Worm (Caenorhabditis elegans): ENCODE results near the gene srlf-17.

DNA sequence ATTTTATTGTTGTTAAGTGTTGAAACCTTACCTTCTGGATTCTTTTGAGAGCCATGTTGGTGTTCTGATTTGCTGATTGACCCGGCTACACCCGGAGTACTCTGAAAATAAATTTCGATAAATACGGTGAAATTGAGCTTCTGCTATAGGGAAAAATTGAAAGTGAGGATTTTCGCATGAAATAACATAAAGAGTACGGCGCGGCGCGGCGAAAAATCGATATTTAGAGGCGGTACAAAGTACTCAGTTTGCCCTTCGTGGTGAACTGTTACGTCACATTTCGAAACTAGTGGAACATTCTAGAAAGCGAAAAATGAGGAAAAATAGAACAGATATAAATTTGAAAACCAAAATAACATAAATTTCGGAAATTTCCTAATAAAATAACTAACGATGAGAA is 20.4 kb downstream of the srlf-17 start, which contains the start of gene let-70:
- TF ChIP-seq nhr-10 (tag; optimal IDR thresholded peaks at IDR 0.05) (no peak), lir-3 (tag; optimal IDR thresholded peaks at IDR 0.05) (no peak), dmd-9 (GFP tag; IDR thresholded peaks at IDR 0.05) (no peak), pha-4 (GFP tag; IDR thresholded peaks at IDR 0.05) (0 out of 2 replicates have a peak, but pooled peaks have one; percentile 2), pha-4 (tag; optimal IDR thresholded peaks at IDR 0.05) (no peak), D1046.2 (GFP tag; IDR thresholded peaks at IDR 0.05) (no peak), ztf-11 (tag; optimal IDR thresholded peaks at IDR 0.05) (no peak), fos-1 (tag; optimal IDR thresholded peaks at IDR 0.05) (no peak)
